Worm (Caenorhabditis elegans) whole organism, midembryonic: Measurements from ENCODE around the gene Y43F8C.16.

Experiments
- T22C8.4 ChIP-seq: fragments of 200-800 bp; sonication (Bioruptor generic); IDR thresholded peaks from 2 replicates; pipeline ENCODE4 v1.3.6; 2022; ENCODE audit warnings: missing genetic modification characterization, missing compliant biosample characterization
- cog-1 ChIP-seq: sonication (generic microtip); optimal IDR thresholded peaks from 2 replicates; lab custom pipeline; 2016; ENCODE audit warnings: missing genetic modification characterization, missing compliant biosample characterization
- flt-1 ChIP-seq: fragments of 200-800 bp; sonication (Bioruptor generic); IDR thresholded peaks from 2 replicates; pipeline ENCODE4 v1.3.6; 2022; ENCODE audit warnings: missing genetic modification characterization, missing compliant biosample characterization
- klf-2 ChIP-seq: fragments of 200-800 bp; sonication (Bioruptor generic); conservative IDR thresholded peaks from 2 replicates; pipeline ENCODE4 v1.3.6; 2022; ENCODE audit warnings: missing genetic modification reagents, missing genetic modification characterization, missing compliant biosample characterization
- med-1 ChIP-seq: sonication (generic microtip); optimal IDR thresholded peaks from 2 replicates; lab custom pipeline; 2017; ENCODE audit warnings: missing genetic modification characterization, mild to moderate bottlenecking, missing compliant biosample characterization, antibody characterized with exemption, missing genetic modification reagents; ENCODE audit not compliant: insufficient read depth
- ref-1 ChIP-seq: fragments of 200-800 bp; sonication (Bioruptor generic); conservative IDR thresholded peaks from 2 replicates; pipeline ENCODE4 v1.3.6; 2022; ENCODE audit warnings: missing genetic modification reagents, missing genetic modification characterization, missing compliant biosample characterization
- tab-1 ChIP-seq: fragments of 200-800 bp; sonication (Bioruptor generic); IDR thresholded peaks from 2 replicates; pipeline ENCODE4 v1.3.6; 2022; ENCODE audit warnings: missing genetic modification characterization, missing compliant biosample characterization
- ztf-23 ChIP-seq: fragments of 200-800 bp; sonication (Bioruptor generic); IDR thresholded peaks from 2 replicates; pipeline ENCODE4 v1.3.6; 2022; ENCODE audit warnings: missing genetic modification reagents, missing genetic modification characterization, missing compliant biosample characterization
- ztf-29 ChIP-seq: fragments of 200-800 bp; sonication (Bioruptor generic); IDR thresholded peaks from 2 replicates; pipeline ENCODE4 v1.3.6; 2022; ENCODE audit warnings: missing genetic modification reagents, missing genetic modification characterization, missing compliant biosample characterization

The Y43F8C.16 gene

ce11 chrV:19715419-19715818 is at the start of gene Y43F8C.16:
Gene Y43F8C.16, minus strand, starts transcription at chrV:19715519.
- TF ChIP-seq med-1 (GFP tag; lab: Kevin White, UChicago) = no peak
- no peak for TF ChIP-seq tab-1
- no peak for TF ChIP-seq ztf-23 (GFP tag; lab: Robert Waterston, UW)
- no peak for TF ChIP-seq flt-1 (GFP tag; lab: Robert Waterston, UW)
- no peak for TF ChIP-seq ref-1
- TF ChIP-seq cog-1 (tag; lab: Kevin White, UChicago) = no peak
- TF ChIP-seq T22C8.4 (GFP tag; lab: Robert Waterston, UW) = no peak
- no peak for TF ChIP-seq klf-2 (GFP tag; lab: Robert Waterston, UW)
- no peak for TF ChIP-seq ztf-29 (GFP tag; lab: Robert Waterston, UW)

- TF ChIP-seq ref-1 (no peak), ztf-29 (GFP tag; lab: Robert Waterston, UW) (no peak), T22C8.4 (GFP tag; lab: Robert Waterston, UW) (no peak), ztf-23 (GFP tag; lab: Robert Waterston, UW) (no peak), tab-1 (no peak), flt-1 (GFP tag; lab: Robert Waterston, UW) (no peak), med-1 (GFP tag; lab: Kevin White, UChicago) (no peak), klf-2 (GFP tag; lab: Robert Waterston, UW) (no peak)
These were observed 45.4 kb upstream of the Y43F8C.16 start, which contains the start of gene M162.5 for ce11 chrV:19760751-19761150. Gene M162.5, plus strand, starts transcription at chrV:19761051.

ce11 chrV:19759282-19759681 is 44.0 kb upstream of the Y43F8C.16 start:
- TF ChIP-seq ztf-29 (GFP tag; lab: Robert Waterston, UW) (no peak), ztf-23 (GFP tag; lab: Robert Waterston, UW) (no peak), cog-1 (tag; lab: Kevin White, UChicago) (no peak), med-1 (GFP tag; lab: Kevin White, UChicago) (no peak), T22C8.4 (GFP tag; lab: Robert Waterston, UW) (no peak), tab-1 (no peak), ref-1 (no peak), flt-1 (GFP tag; lab: Robert Waterston, UW) (no peak), klf-2 (GFP tag; lab: Robert Waterston, UW) (no peak)

- TF ChIP-seq klf-2 (GFP tag; lab: Robert Waterston, UW) (no peak), med-1 (GFP tag; lab: Kevin White, UChicago) (no peak), T22C8.4 (GFP tag; lab: Robert Waterston, UW) (no peak), ztf-23 (GFP tag; lab: Robert Waterston, UW) (no peak), ref-1 (no peak), tab-1 (no peak), flt-1 (GFP tag; lab: Robert Waterston, UW) (no peak), cog-1 (tag; lab: Kevin White, UChicago) (no peak), ztf-29 (GFP tag; lab: Robert Waterston, UW) (no peak)
These were observed 40.9 kb upstream of the Y43F8C.16 start, which contains the start of gene W04E12.9 for ce11 chrV:19756253-19756652. Gene W04E12.9, plus strand, starts transcription at chrV:19756553.

- TF ChIP-seq ref-1 (no peak), T22C8.4 (GFP tag; lab: Robert Waterston, UW) (no peak), klf-2 (GFP tag; lab: Robert Waterston, UW) (no peak), flt-1 (GFP tag; lab: Robert Waterston, UW) (no peak), med-1 (GFP tag; lab: Kevin White, UChicago) (no peak), ztf-29 (GFP tag; lab: Robert Waterston, UW) (no peak), ztf-23 (GFP tag; lab: Robert Waterston, UW) (no peak), cog-1 (tag; lab: Kevin White, UChicago) (no peak), tab-1 (no peak)
These were observed 39.9 kb upstream of the Y43F8C.16 start, which contains the start of gene clec-50 for ce11 chrV:19755260-19755659. Gene clec-50, minus strand, starts transcription at chrV:19755368.

ce11 chrV:19754331-19754730 is 39.0 kb upstream of the Y43F8C.16 start:
- TF ChIP-seq ref-1 (no peak), ztf-29 (GFP tag; lab: Robert Waterston, UW) (no peak)

ce11 chrV:19752879-19753278 is 37.6 kb upstream of the Y43F8C.16 start:
- no peak for TF ChIP-seq cog-1 (tag; lab: Kevin White, UChicago)
- no peak for TF ChIP-seq ztf-29 (GFP tag; lab: Robert Waterston, UW)
- no peak for TF ChIP-seq ztf-23 (GFP tag; lab: Robert Waterston, UW)
- TF ChIP-seq flt-1 (GFP tag; lab: Robert Waterston, UW) = no peak
- no peak for TF ChIP-seq tab-1
- no peak for TF ChIP-seq T22C8.4 (GFP tag; lab: Robert Waterston, UW)
- TF ChIP-seq med-1 (GFP tag; lab: Kevin White, UChicago) = no peak
- TF ChIP-seq ref-1 = no peak
- TF ChIP-seq klf-2 (GFP tag; lab: Robert Waterston, UW) = no peak

ce11 chrV:19751124-19751523 is 35.8 kb upstream of the Y43F8C.16 start, which contains the start of gene clec-49:
Gene clec-49, minus strand, starts transcription at chrV:19751226.
- TF ChIP-seq med-1 (GFP tag; lab: Kevin White, UChicago) = no peak
- TF ChIP-seq klf-2 (GFP tag; lab: Robert Waterston, UW) = no peak
- no peak for TF ChIP-seq ztf-29 (GFP tag; lab: Robert Waterston, UW)
- no peak for TF ChIP-seq cog-1 (tag; lab: Kevin White, UChicago)
- TF ChIP-seq ztf-23 (GFP tag; lab: Robert Waterston, UW) = no peak
- no peak for TF ChIP-seq ref-1
- TF ChIP-seq T22C8.4 (GFP tag; lab: Robert Waterston, UW) = no peak
- no peak for TF ChIP-seq flt-1 (GFP tag; lab: Robert Waterston, UW)
- TF ChIP-seq tab-1 = no peak

ce11 chrV:19747144-19747543 is 31.8 kb upstream of the Y43F8C.16 start:
- TF ChIP-seq T22C8.4 (GFP tag; lab: Robert Waterston, UW) (no peak), klf-2 (GFP tag; lab: Robert Waterston, UW) (no peak), flt-1 (GFP tag; lab: Robert Waterston, UW) (no peak)

- no peak for TF ChIP-seq ref-1
- TF ChIP-seq tab-1 = no peak
- TF ChIP-seq flt-1 (GFP tag; lab: Robert Waterston, UW) = no peak
- no peak for TF ChIP-seq cog-1 (tag; lab: Kevin White, UChicago)
- TF ChIP-seq ztf-23 (GFP tag; lab: Robert Waterston, UW) = no peak
- TF ChIP-seq ztf-29 (GFP tag; lab: Robert Waterston, UW) = no peak
- no peak for TF ChIP-seq med-1 (GFP tag; lab: Kevin White, UChicago)
- no peak for TF ChIP-seq klf-2 (GFP tag; lab: Robert Waterston, UW)
- TF ChIP-seq T22C8.4 (GFP tag; lab: Robert Waterston, UW) = no peak
These were observed 30.5 kb upstream of the Y43F8C.16 start, which contains the start of gene W04E12.5 for ce11 chrV:19745852-19746251. Gene W04E12.5, plus strand, starts transcription at chrV:19746152.
